Fruit fly (Drosophila melanogaster) whole organism, wandering third instar larva: ENCODE data around the gene CG14646.
A peak's percentile ranks its signal among the peaks of the same experiment; 100 is the strongest.

ENCODE experiments used
- Abd-B ChIP-seq: fragments of >200 bp; optimal IDR thresholded peaks from 2 replicates; lab custom pipeline; 2017; ENCODE audit warnings: missing biosample characterization, missing genetic modification characterization
- CG9705 ChIP-seq: fragments of 200-800 bp; sonication (Bioruptor generic); optimal IDR thresholded peaks from 2 replicates; lab custom pipeline; 2018; ENCODE audit warnings: missing biosample characterization, mild to moderate bottlenecking, missing genetic modification characterization
- CrebA ChIP-seq: fragments of 200-800 bp; sonication (Bioruptor generic); optimal IDR thresholded peaks from 2 replicates; lab custom pipeline; 2016; ENCODE audit warnings: missing biosample characterization, mild to moderate bottlenecking, missing genetic modification characterization, borderline replicate concordance
- Dfd ChIP-seq: fragments of >200 bp; optimal IDR thresholded peaks from 2 replicates; lab custom pipeline; 2017; ENCODE audit warnings: missing biosample characterization, missing genetic modification characterization
- Dif ChIP-seq: fragments of 200-275, 200-300 bp; sonication (Bioruptor generic); optimal IDR thresholded peaks from 2 replicates; lab custom pipeline; 2018; ENCODE audit warnings: missing biosample characterization, missing genetic modification characterization; ENCODE audit not compliant: partially characterized antibody
- GATAd ChIP-seq: sonication (Bioruptor generic); optimal IDR thresholded peaks from 2 replicates; lab custom pipeline; 2016; ENCODE audit warnings: missing biosample characterization, missing genetic modification characterization
- HLH106 ChIP-seq: fragments of 200-800 bp; optimal IDR thresholded peaks from 3 replicates; lab custom pipeline; 2019; ENCODE audit warnings: missing biosample characterization, mild to moderate bottlenecking, missing genetic modification characterization, moderate library complexity
- Hnf4 ChIP-seq: fragments of 200-800 bp; sonication (Bioruptor generic); optimal IDR thresholded peaks from 2 replicates; lab custom pipeline; 2016; ENCODE audit warnings: missing biosample characterization, mild to moderate bottlenecking, missing genetic modification characterization
- Hr83 ChIP-seq: fragments of 200-300 bp; sonication (Bioruptor generic); optimal IDR thresholded peaks from 2 replicates; lab custom pipeline; 2016; ENCODE audit warnings: missing biosample characterization, mild to moderate bottlenecking, missing genetic modification characterization, moderate library complexity; ENCODE audit not compliant: poor library complexity, severe bottlenecking
- Jra ChIP-seq: sonication (Bioruptor generic); optimal IDR thresholded peaks from 2 replicates; lab custom pipeline; 2016; ENCODE audit warnings: missing biosample characterization, missing genetic modification characterization
- Mio ChIP-seq: sonication (Bioruptor generic); optimal IDR thresholded peaks from 2 replicates; lab custom pipeline; 2016; ENCODE audit warnings: missing biosample characterization, missing genetic modification characterization
- Myc ChIP-seq: fragments of >200 bp; optimal IDR thresholded peaks from 2 replicates; lab custom pipeline; 2017
- Rel ChIP-seq, 2 experiments: fragments of 200-800 bp; sonication (Bioruptor generic) in 1 of 2; optimal IDR thresholded peaks; 2 replicates in 1 of 2; 3 replicates in 1 of 2; lab custom pipeline; 2016 to 2019; ENCODE audit warnings: mild to moderate bottlenecking in 2 of 2, missing biosample characterization in 2 of 2, missing genetic modification characterization in 2 of 2, moderate library complexity in 1 of 2
- Sp1 ChIP-seq: fragments of 200-800 bp; sonication (Bioruptor generic); optimal IDR thresholded peaks from 3 replicates; lab custom pipeline; 2019; ENCODE audit warnings: missing biosample characterization, mild to moderate bottlenecking, missing genetic modification characterization, moderate library complexity
- Vsx2 ChIP-seq: fragments of 200-300, 225-300 bp; sonication (Bioruptor generic); optimal IDR thresholded peaks from 2 replicates; lab custom pipeline; 2018; ENCODE audit warnings: missing biosample characterization, missing genetic modification characterization; ENCODE audit not compliant: partially characterized antibody
- dmrt93B ChIP-seq: fragments of 200-800 bp; sonication (Bioruptor generic); optimal IDR thresholded peaks from 2 replicates; lab custom pipeline; 2018; ENCODE audit warnings: missing biosample characterization, mild to moderate bottlenecking, missing genetic modification characterization
- dsf ChIP-seq: sonication (Bioruptor generic); optimal IDR thresholded peaks from 2 replicates; lab custom pipeline; 2016; ENCODE audit warnings: missing biosample characterization, missing genetic modification characterization, borderline replicate concordance
- ey ChIP-seq: fragments of 200-800 bp; sonication (Bioruptor generic); optimal IDR thresholded peaks from 2 replicates; lab custom pipeline; 2016; ENCODE audit warnings: missing biosample characterization, missing genetic modification characterization
- foxo ChIP-seq, 2 experiments: fragments of 200-800 bp; sonication (Bioruptor generic); optimal IDR thresholded peaks; 2 replicates in 1 of 2; 3 replicates in 1 of 2; lab custom pipeline; 2016 to 2017; ENCODE audit warnings: missing biosample characterization in 2 of 2, missing genetic modification characterization in 2 of 2
- h ChIP-seq: fragments of 200-800 bp; sonication (Bioruptor generic); optimal IDR thresholded peaks from 3 replicates; lab custom pipeline; 2016; ENCODE audit warnings: missing biosample characterization, mild to moderate bottlenecking, missing genetic modification characterization
- jim ChIP-seq: fragments of 175-275, 200-325 bp; sonication (Bioruptor generic); optimal IDR thresholded peaks from 2 replicates; lab custom pipeline; 2016; ENCODE audit warnings: missing biosample characterization, mild to moderate bottlenecking, missing genetic modification characterization
- pan ChIP-seq: fragments of >200 bp; optimal IDR thresholded peaks from 2 replicates; lab custom pipeline; 2017
- psq ChIP-seq: fragments of 200-800 bp; sonication (Bioruptor generic); optimal IDR thresholded peaks from 3 replicates; lab custom pipeline; 2017; ENCODE audit warnings: missing biosample characterization, mild to moderate bottlenecking, missing genetic modification characterization, moderate library complexity
- rgr ChIP-seq: fragments of 200-800 bp; sonication (Bioruptor generic); optimal IDR thresholded peaks from 3 replicates; lab custom pipeline; 2016; ENCODE audit warnings: missing biosample characterization, mild to moderate bottlenecking, missing genetic modification characterization
- sage ChIP-seq: fragments of 200-800 bp; sonication (Bioruptor generic); optimal IDR thresholded peaks from 2 replicates; lab custom pipeline; 2016; ENCODE audit warnings: missing biosample characterization, mild to moderate bottlenecking, missing genetic modification characterization
- sv ChIP-seq: fragments of 200-800 bp; sonication (Bioruptor generic); optimal IDR thresholded peaks from 3 replicates; lab custom pipeline; 2016; ENCODE audit warnings: missing biosample characterization, missing genetic modification characterization
- tai ChIP-seq: sonication (Bioruptor generic); optimal IDR thresholded peaks from 2 replicates; lab custom pipeline; 2016; ENCODE audit warnings: missing biosample characterization, missing genetic modification characterization
- usp ChIP-seq: fragments of >200 bp; optimal IDR thresholded peaks from 2 replicates; lab custom pipeline; 2017; ENCODE audit warnings: missing biosample characterization, missing genetic modification characterization
- woc ChIP-seq: sonication (Bioruptor generic); optimal IDR thresholded peaks from 2 replicates; lab custom pipeline; 2016; ENCODE audit warnings: missing biosample characterization, mild to moderate bottlenecking, missing genetic modification characterization

The CG14646 gene

dm6 chr3R:4390133-4390532 lies at the start of gene CG14646:
Gene CG14646, plus strand, starts transcription at chr3R:4390366.
- no peak for TF ChIP-seq HLH106 (tag; lab: Kevin White, UChicago)
- no peak for TF ChIP-seq dsf (GFP tag; lab: Kevin White, UChicago)
- no peak for TF ChIP-seq Mio
- peak; percentile 67 for TF ChIP-seq Myc (lab: Kevin White, UChicago)
- peak; percentile 63 for TF ChIP-seq Hr83 (GFP tag; lab: Kevin White, UChicago)
- no peak for TF ChIP-seq Rel (GFP tag; optimal IDR thresholded peaks at IDR 0.05; lab: Kevin White, UChicago)
- TF ChIP-seq Rel (tag; optimal IDR thresholded peaks at IDR 0.05; lab: Kevin White, UChicago): peak; percentile 21

DNA sequence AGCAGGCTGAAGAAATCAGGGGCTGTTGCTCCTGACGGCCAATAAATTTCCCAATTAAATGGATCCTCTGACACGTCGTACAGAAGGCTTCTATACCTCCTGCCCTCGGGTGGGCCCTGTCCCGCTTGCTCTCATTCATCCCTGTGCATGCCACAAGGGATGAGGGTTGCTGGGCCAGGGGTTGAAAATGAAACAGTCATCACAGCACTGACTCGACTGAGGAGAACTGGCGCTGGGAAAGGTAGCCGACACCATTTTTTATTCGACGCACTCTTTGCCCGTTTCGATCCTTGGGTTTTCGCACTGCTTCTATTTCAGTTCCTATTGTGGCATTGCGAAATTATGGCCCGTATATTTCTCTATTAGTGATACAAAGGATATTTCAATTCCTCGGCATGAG lies 49.0 kb upstream of the CG14646 start:
- TF ChIP-seq Sp1 (GFP tag; lab: Kevin White, UChicago) (no peak), GATAd (no peak)

- TF ChIP-seq Dfd: peak; percentile 2
- no peak for TF ChIP-seq dsf (GFP tag; lab: Kevin White, UChicago)
These were observed 43.5 kb upstream of the CG14646 start, which contains the start of gene hkb for dm6 chr3R:4346636-4347035. Gene hkb, minus strand, starts transcription at chr3R:4346646.

dm6 chr3R:4348197-4348814 lies 41.9 kb upstream of the CG14646 start:
- TF ChIP-seq Dfd (no peak), dsf (GFP tag; lab: Kevin White, UChicago) (no peak), HLH106 (tag; lab: Kevin White, UChicago) (no peak), psq (no peak), foxo (GFP tag; optimal IDR thresholded peaks at IDR 0.05; lab: Kevin White, UChicago) (no peak), Myc (lab: Kevin White, UChicago) (no peak), Dif (GFP tag; lab: Kevin White, UChicago) (no peak), GATAd (no peak)

dm6 chr3R:4350199-4350598 lies 40.0 kb upstream of the CG14646 start:
- TF ChIP-seq sv (no peak), psq (no peak), sage (GFP tag; lab: Kevin White, UChicago) (no peak), Abd-B (no peak), Vsx2 (GFP tag; lab: Kevin White, UChicago) (no peak), usp (GFP tag; lab: Kevin White, UChicago) (no peak), woc (GFP tag; lab: Kevin White, UChicago) (no peak), h (no peak), Rel (GFP tag; optimal IDR thresholded peaks at IDR 0.05; lab: Kevin White, UChicago) (no peak), Rel (tag; optimal IDR thresholded peaks at IDR 0.05; lab: Kevin White, UChicago) (no peak), Jra (GFP tag; lab: Kevin White, UChicago) (no peak)

DNA sequence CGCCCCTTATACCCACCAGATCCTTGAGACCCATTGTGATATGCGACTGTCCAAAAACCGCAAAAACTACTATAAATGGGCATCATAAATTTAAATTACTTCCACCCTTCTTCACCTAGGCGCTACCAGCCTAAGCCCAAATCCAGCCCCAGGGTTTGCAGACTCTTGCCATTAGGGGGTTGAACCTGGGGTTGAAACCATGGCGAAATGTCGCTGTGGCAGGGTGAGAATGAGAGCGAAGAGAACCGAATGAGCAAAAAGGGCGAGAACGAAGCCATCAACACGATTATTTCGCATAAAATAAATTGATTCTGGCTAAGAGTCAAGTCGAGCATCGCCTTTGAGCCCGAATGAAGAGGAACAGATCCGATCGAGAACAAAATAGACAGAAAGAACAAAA lies 36.6 kb upstream of the CG14646 start:
- TF ChIP-seq Sp1 (GFP tag; lab: Kevin White, UChicago): no peak
- TF ChIP-seq Dfd: no peak
- no peak for TF ChIP-seq Mio
- no peak for TF ChIP-seq ey (GFP tag; lab: Kevin White, UChicago)
- TF ChIP-seq Myc (lab: Kevin White, UChicago): no peak
- no peak for TF ChIP-seq CG9705 (GFP tag; lab: Kevin White, UChicago)

dm6 chr3R:4359625-4360024 lies 30.5 kb upstream of the CG14646 start, which contains the start of gene CG1090:
Gene CG1090, plus strand, starts transcription at chr3R:4359883.
- no peak for TF ChIP-seq jim (GFP tag; lab: Kevin White, UChicago)
- TF ChIP-seq Dif (GFP tag; lab: Kevin White, UChicago): no peak
- no peak for TF ChIP-seq pan
- no peak for TF ChIP-seq tai (GFP tag; lab: Kevin White, UChicago)
- TF ChIP-seq dsf (GFP tag; lab: Kevin White, UChicago): no peak
- no peak for TF ChIP-seq woc (GFP tag; lab: Kevin White, UChicago)
- no peak for TF ChIP-seq Hnf4 (GFP tag; lab: Kevin White, UChicago)
- TF ChIP-seq Mio: no peak
- no peak for TF ChIP-seq psq
- TF ChIP-seq Vsx2 (GFP tag; lab: Kevin White, UChicago): no peak
- no peak for TF ChIP-seq rgr (GFP tag; lab: Kevin White, UChicago)
- no peak for TF ChIP-seq CrebA (GFP tag; lab: Kevin White, UChicago)
- TF ChIP-seq dmrt93B (GFP tag; lab: Kevin White, UChicago): no peak
- no peak for TF ChIP-seq sage (GFP tag; lab: Kevin White, UChicago)
- TF ChIP-seq Rel (GFP tag; optimal IDR thresholded peaks at IDR 0.05; lab: Kevin White, UChicago): no peak
- TF ChIP-seq Rel (tag; optimal IDR thresholded peaks at IDR 0.05; lab: Kevin White, UChicago): no peak
- TF ChIP-seq h: no peak
